Worm (Caenorhabditis elegans) whole organism, late embryonic: Measurements from ENCODE around the gene C03B1.14.

Source experiments
- ama-1 ChIP-seq: fragments of 150-350 bp; optimal IDR thresholded peaks from 2 replicates; lab custom pipeline; 2014
- eyg-1 ChIP-seq: sonication (generic microtip); optimal IDR thresholded peaks from 2 replicates; lab custom pipeline; 2016; ENCODE audit warnings: missing genotype, missing genetic modification characterization, missing compliant biosample characterization
- tbx-2 ChIP-seq: sonication (generic microtip); optimal IDR thresholded peaks from 2 replicates; lab custom pipeline; 2016; ENCODE audit warnings: missing genetic modification characterization, missing compliant biosample characterization

ce11 chrX:6326088-6326487, 34.5 kb downstream of the C03B1.14 start, which contains the start of gene col-168:
- TF ChIP-seq ama-1 (no peak), eyg-1 (tag; lab: Kevin White, UChicago) (no peak), tbx-2 (tag; lab: Kevin White, UChicago) (no peak)
